Worm (Caenorhabditis elegans) whole organism, L1 larva: Measurements from ENCODE around the gene F42E11.3.

Experiments used
- C04F5.9 ChIP-seq: sonication (generic microtip); optimal IDR thresholded peaks from 2 replicates; lab custom pipeline; 2016; ENCODE audit warnings: missing genetic modification characterization, missing compliant biosample characterization
- C16A3.4 ChIP-seq: fragments of 150-350 bp; optimal IDR thresholded peaks from 2 replicates; lab custom pipeline; 2014; ENCODE audit warnings: missing biosample characterization, missing genetic modification characterization
- F16B12.6 ChIP-seq: fragments of 150-350 bp; optimal IDR thresholded peaks from 2 replicates; lab custom pipeline; 2014; ENCODE audit warnings: missing biosample characterization, missing genetic modification characterization
- alr-1 ChIP-seq: fragments of 200-800 bp; sonication (Bioruptor generic); optimal IDR thresholded peaks from 2 replicates; lab custom pipeline; 2018; ENCODE audit warnings: borderline replicate concordance, mild to moderate bottlenecking, missing genetic modification characterization, missing compliant biosample characterization
- aly-2 ChIP-seq: fragments of 150-350 bp; optimal IDR thresholded peaks from 2 replicates; lab custom pipeline; 2014; ENCODE audit warnings: missing biosample characterization, missing genetic modification characterization
- ama-1 ChIP-seq: fragments of 150-350 bp; optimal IDR thresholded peaks from 2 replicates; lab custom pipeline; 2014
- blmp-1 ChIP-seq: fragments of 150-350 bp; optimal IDR thresholded peaks from 2 replicates; lab custom pipeline; 2014; ENCODE audit warnings: missing biosample characterization, missing genetic modification characterization
- ceh-63 ChIP-seq: fragments of 200-800 bp; sonication (Bioruptor generic); optimal IDR thresholded peaks from 2 replicates; lab custom pipeline; 2018; ENCODE audit warnings: mild to moderate bottlenecking, missing genetic modification characterization, missing compliant biosample characterization
- ceh-90 ChIP-seq: sonication (generic microtip); optimal IDR thresholded peaks from 2 replicates; lab custom pipeline; 2016; ENCODE audit warnings: missing genetic modification characterization, missing compliant biosample characterization
- ces-1 ChIP-seq: fragments of 150-350 bp; optimal IDR thresholded peaks from 2 replicates; lab custom pipeline; 2014; ENCODE audit warnings: missing biosample characterization, missing genetic modification reagents, missing genetic modification characterization
- dpl-1 ChIP-seq, 3 experiments: fragments of 150-350 bp in 2 of 3; sonication (generic microtip) in 1 of 3; optimal IDR thresholded peaks; 2 replicates each; lab custom pipeline; 2014 to 2017; ENCODE audit warnings: missing biosample characterization in 3 of 3, missing genetic modification characterization in 3 of 3, missing genetic modification reagents in 3 of 3
- dsc-1 ChIP-seq: sonication (generic microtip); optimal IDR thresholded peaks from 2 replicates; lab custom pipeline; 2016; ENCODE audit warnings: mild to moderate bottlenecking, missing genetic modification characterization, missing compliant biosample characterization
- egl-13 ChIP-seq: sonication (generic microtip); optimal IDR thresholded peaks from 2 replicates; lab custom pipeline; 2016; ENCODE audit warnings: missing genotype, missing genetic modification reagents, missing genetic modification characterization, missing compliant biosample characterization
- egl-27 ChIP-seq, 2 experiments: fragments of 150-350 bp in 1 of 2; sonication (generic microtip); optimal IDR thresholded peaks; 3 replicates each; lab custom pipeline; 2017 to 2018; ENCODE audit warnings: missing biosample characterization in 2 of 2, missing genetic modification characterization in 2 of 2, missing genetic modification reagents in 2 of 2
- fkh-4 ChIP-seq: sonication (generic microtip); optimal IDR thresholded peaks from 2 replicates; lab custom pipeline; 2016; ENCODE audit warnings: missing compliant biosample characterization, missing genetic modification characterization, borderline replicate concordance
- fkh-8 ChIP-seq: sonication (generic microtip); optimal IDR thresholded peaks from 2 replicates; lab custom pipeline; 2016; ENCODE audit warnings: mild to moderate bottlenecking, missing genetic modification characterization, missing compliant biosample characterization
- fos-1 ChIP-seq: fragments of 150-350 bp; optimal IDR thresholded peaks from 2 replicates; lab custom pipeline; 2014; ENCODE audit warnings: missing biosample characterization, missing genetic modification characterization
- grh-1 ChIP-seq: fragments of 200-800 bp; sonication (Bioruptor generic); IDR thresholded peaks from 2 replicates; pipeline ENCODE4 v1.3.6; 2022; ENCODE audit warnings: missing genetic modification reagents, missing genetic modification characterization, missing compliant biosample characterization
- hlh-17 ChIP-seq: fragments of 200-800 bp; sonication (Bioruptor generic); optimal IDR thresholded peaks from 2 replicates; lab custom pipeline; 2018; ENCODE audit warnings: missing genetic modification characterization, mild to moderate bottlenecking, missing compliant biosample characterization, moderate library complexity, borderline replicate concordance
- hlh-4 ChIP-seq: sonication (generic microtip); optimal IDR thresholded peaks from 2 replicates; lab custom pipeline; 2016; ENCODE audit warnings: mild to moderate bottlenecking, missing genetic modification characterization, missing compliant biosample characterization
- isw-1 ChIP-seq: fragments of 200-800 bp; sonication (Bioruptor generic); IDR thresholded peaks from 2 replicates; pipeline ENCODE4 v1.3.6; 2022; ENCODE audit warnings: missing genetic modification characterization, missing compliant biosample characterization
- jun-1 ChIP-seq: fragments of 150-350 bp; optimal IDR thresholded peaks from 2 replicates; lab custom pipeline; 2014; ENCODE audit warnings: missing biosample characterization, missing genetic modification reagents, missing genetic modification characterization
- lin-14 ChIP-seq: fragments of 200-800 bp; sonication (Bioruptor generic); optimal IDR thresholded peaks from 2 replicates; lab custom pipeline; 2018; ENCODE audit warnings: mild to moderate bottlenecking, missing genetic modification characterization, moderate library complexity, missing compliant biosample characterization
- lin-35 ChIP-seq, 2 experiments: fragments of 150-350 bp; optimal IDR thresholded peaks; 2 replicates each; lab custom pipeline; 2014; ENCODE audit warnings: missing biosample characterization in 2 of 2, missing genetic modification characterization in 2 of 2, missing genetic modification reagents in 2 of 2
- lin-39 ChIP-seq: fragments of 150-350 bp; optimal IDR thresholded peaks from 2 replicates; lab custom pipeline; 2014; ENCODE audit warnings: missing biosample characterization, missing genetic modification reagents, missing genetic modification characterization
- mdl-1 ChIP-seq, 2 experiments: fragments of 150-350 bp; optimal IDR thresholded peaks; 2 replicates each; lab custom pipeline; 2014 to 2017; ENCODE audit warnings: missing biosample characterization in 2 of 2, missing genetic modification characterization in 2 of 2, inconsistent platforms in 1 of 2
- mep-1 ChIP-seq: fragments of 150-350 bp; optimal IDR thresholded peaks from 2 replicates; lab custom pipeline; 2014; ENCODE audit warnings: missing biosample characterization, missing genetic modification characterization
- nhr-11 ChIP-seq: fragments of 150-350 bp; optimal IDR thresholded peaks from 2 replicates; lab custom pipeline; 2014; ENCODE audit warnings: missing biosample characterization, missing genetic modification characterization
- nhr-19 ChIP-seq: fragments of 200-800 bp; sonication (Bioruptor generic); conservative IDR thresholded peaks from 2 replicates; pipeline ENCODE4 v1.3.6; 2022; ENCODE audit warnings: missing genetic modification characterization, missing compliant biosample characterization
- nhr-20 ChIP-seq: sonication (generic microtip); optimal IDR thresholded peaks from 2 replicates; lab custom pipeline; 2016; ENCODE audit warnings: mild to moderate bottlenecking, missing genetic modification characterization, missing compliant biosample characterization
- nhr-237 ChIP-seq: fragments of 150-350 bp; optimal IDR thresholded peaks from 2 replicates; lab custom pipeline; 2014; ENCODE audit warnings: missing biosample characterization, missing genetic modification characterization
- nhr-28 ChIP-seq: fragments of 150-350 bp; optimal IDR thresholded peaks from 2 replicates; lab custom pipeline; 2014; ENCODE audit warnings: missing biosample characterization, missing genetic modification characterization
- nhr-76 ChIP-seq: sonication (generic microtip); optimal IDR thresholded peaks from 2 replicates; lab custom pipeline; 2017; ENCODE audit warnings: missing biosample characterization, missing genetic modification characterization
- nhr-84 ChIP-seq: sonication (generic microtip); optimal IDR thresholded peaks from 2 replicates; lab custom pipeline; 2017; ENCODE audit warnings: missing biosample characterization, missing genetic modification characterization
- nhr-85 ChIP-seq: sonication (generic microtip); peaks from one replicate; lab custom pipeline; 2016; ENCODE audit warnings: missing genetic modification characterization, inconsistent platforms, missing compliant biosample characterization
- nhr-90 ChIP-seq: sonication (generic microtip); optimal IDR thresholded peaks from 2 replicates; lab custom pipeline; 2016; ENCODE audit warnings: mild to moderate bottlenecking, missing genetic modification characterization, missing compliant biosample characterization; ENCODE audit not compliant: poor library complexity
- pqm-1 ChIP-seq: sonication (generic microtip); optimal IDR thresholded peaks from 3 replicates; lab custom pipeline; 2017; ENCODE audit warnings: missing biosample characterization, missing genetic modification characterization
- rnt-1 ChIP-seq: sonication (generic microtip); optimal IDR thresholded peaks from 2 replicates; lab custom pipeline; 2016; ENCODE audit warnings: mild to moderate bottlenecking, missing genetic modification characterization, moderate library complexity, missing compliant biosample characterization
- skn-1 ChIP-seq: fragments of 150-350 bp; optimal IDR thresholded peaks from 2 replicates; lab custom pipeline; 2014; ENCODE audit warnings: missing biosample characterization, missing genetic modification characterization
- snu-23 ChIP-seq: sonication (generic microtip); optimal IDR thresholded peaks from 2 replicates; lab custom pipeline; 2016; ENCODE audit warnings: missing genetic modification characterization, missing compliant biosample characterization
- unc-130 ChIP-seq: fragments of 150-350 bp; optimal IDR thresholded peaks from 2 replicates; lab custom pipeline; 2017; ENCODE audit warnings: missing biosample characterization, missing genetic modification characterization, inconsistent platforms
- unc-86 ChIP-seq: sonication (generic microtip); optimal IDR thresholded peaks from 2 replicates; lab custom pipeline; 2016; ENCODE audit warnings: missing genetic modification characterization, missing compliant biosample characterization
- unc-98 ChIP-seq: fragments of 200-800 bp; sonication (Bioruptor generic); IDR thresholded peaks from 2 replicates; pipeline ENCODE4 v1.3.6; 2022; ENCODE audit warnings: missing genetic modification characterization, missing compliant biosample characterization
- zag-1 ChIP-seq: fragments of 150-350 bp; optimal IDR thresholded peaks from 2 replicates; lab custom pipeline; 2014; ENCODE audit warnings: missing biosample characterization, missing genetic modification characterization
- ztf-11 ChIP-seq, 2 experiments: sonication (generic microtip); optimal IDR thresholded peaks; 2 replicates each; lab custom pipeline; 2016 to 2017; ENCODE audit warnings: missing genetic modification characterization in 2 of 2, missing biosample characterization in 1 of 2, missing compliant biosample characterization in 1 of 2

The F42E11.3 gene

DNA sequence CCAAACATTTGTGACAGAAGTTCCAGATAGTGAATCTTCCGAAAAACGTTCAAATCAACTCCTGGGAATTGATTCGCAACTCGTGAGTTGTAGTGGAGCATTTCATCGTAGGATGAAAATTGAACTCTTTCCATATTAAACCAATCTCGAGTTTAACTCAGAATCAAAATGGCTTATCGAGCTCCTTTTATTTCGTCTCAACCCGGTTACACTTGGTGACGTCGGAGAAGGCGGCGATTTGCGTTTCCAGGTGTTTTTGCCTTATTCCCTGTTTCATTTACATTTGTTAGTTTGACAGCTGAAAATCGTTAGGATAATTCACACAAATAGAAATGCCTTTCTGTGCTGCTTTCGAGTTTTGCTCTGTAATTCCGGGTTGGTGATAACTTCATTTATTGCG, at the start of gene F42E11.3:
F42E11.3 (minus strand) TSS at position 101 of the 400 bp plus-strand sequence.
- TF ChIP-seq hlh-4 (tag; lab: Kevin White, UChicago) (peak; percentile 66), ztf-11 (tag; optimal IDR thresholded peaks at IDR 0.05; lab: Kevin White, UChicago) (no peak), mdl-1 (tag; optimal IDR thresholded peaks at IDR 0.05; lab: Kevin White, UChicago) (no peak), nhr-84 (tag; lab: Kevin White, UChicago) (no peak), dsc-1 (tag; lab: Kevin White, UChicago) (peak; percentile 23), egl-13 (no peak), nhr-237 (no peak), ceh-90 (tag; lab: Kevin White, UChicago) (no peak)
- TF ChIP-seq, all 84 proteins: peak for 2

DNA sequence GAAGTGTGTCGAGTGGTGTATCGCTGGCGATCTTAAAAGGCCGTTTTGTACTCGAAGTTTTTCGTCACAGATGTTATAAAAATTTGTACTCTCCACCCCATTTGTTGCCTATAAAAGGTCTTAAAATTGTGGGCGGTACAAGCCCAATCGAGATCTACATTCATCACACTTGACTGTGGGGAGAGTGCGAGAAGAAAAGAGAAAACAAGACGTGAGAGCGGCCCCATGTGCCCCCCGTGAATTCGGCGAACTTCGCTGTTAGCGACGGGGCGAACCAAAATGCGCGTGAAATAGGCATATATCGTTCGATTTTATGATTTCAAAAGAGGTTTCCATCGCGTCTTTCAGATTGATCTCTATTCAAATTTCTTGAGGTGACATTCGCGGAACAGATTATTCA, 44.6 kb upstream of the F42E11.3 start, which contains the start of gene F46C3.6:
F46C3.6 (minus strand) TSS at position 87 of the 400 bp plus-strand sequence.
- TF ChIP-seq fos-1 (tag; lab: Kevin White, UChicago) (no peak), nhr-19 (no peak), mdl-1 (tag; optimal IDR thresholded peaks at IDR 0.05; lab: Kevin White, UChicago) (no peak), grh-1 (GFP tag; lab: Robert Waterston, UW) (no peak), mep-1 (tag; lab: Kevin White, UChicago) (no peak), jun-1 (tag; lab: Kevin White, UChicago) (no peak), nhr-85 (tag; lab: Kevin White, UChicago) (peak; percentile 87), blmp-1 (tag; lab: Kevin White, UChicago) (peak; percentile 42), lin-14 (GFP tag; lab: Kevin White, UChicago) (peak; percentile 11)

DNA sequence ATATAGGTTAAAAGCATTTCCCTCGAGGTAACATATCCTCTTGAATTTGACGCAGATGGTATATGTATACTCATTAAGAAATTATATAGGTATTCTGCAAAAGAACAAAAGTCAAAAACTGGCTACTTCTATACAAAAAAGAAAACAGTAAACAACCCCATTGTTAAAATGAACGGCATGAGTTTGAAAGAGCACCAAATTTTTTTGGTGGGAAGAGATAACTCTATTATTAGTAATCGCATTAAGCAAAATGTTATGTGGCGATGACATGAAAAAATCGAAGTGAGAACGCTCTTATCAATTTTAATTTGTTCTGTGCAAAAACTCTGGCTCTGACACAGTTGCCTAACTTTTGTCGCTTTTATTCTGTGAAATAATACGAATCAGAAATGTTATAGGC, 43.3 kb upstream of the F42E11.3 start, which contains the start of gene F46C3.2:
F46C3.2 (minus strand) TSS at position 101 of the 400 bp plus-strand sequence.
- TF ChIP-seq unc-98 (GFP tag; lab: Robert Waterston, UW) (no peak), fkh-4 (tag; lab: Kevin White, UChicago) (no peak), hlh-17 (GFP tag; lab: Kevin White, UChicago) (no peak), snu-23 (GFP tag; lab: Kevin White, UChicago) (no peak), aly-2 (no peak), nhr-84 (tag; lab: Kevin White, UChicago) (no peak), egl-27 (tag; optimal IDR thresholded peaks at IDR 0.05; lab: Kevin White, UChicago) (no peak), unc-130 (tag; lab: Kevin White, UChicago) (no peak), isw-1 (GFP tag; lab: Robert Waterston, UW) (no peak), rnt-1 (tag; lab: Kevin White, UChicago) (no peak), egl-13 (no peak), C16A3.4 (tag; lab: Kevin White, UChicago) (no peak)

DNA sequence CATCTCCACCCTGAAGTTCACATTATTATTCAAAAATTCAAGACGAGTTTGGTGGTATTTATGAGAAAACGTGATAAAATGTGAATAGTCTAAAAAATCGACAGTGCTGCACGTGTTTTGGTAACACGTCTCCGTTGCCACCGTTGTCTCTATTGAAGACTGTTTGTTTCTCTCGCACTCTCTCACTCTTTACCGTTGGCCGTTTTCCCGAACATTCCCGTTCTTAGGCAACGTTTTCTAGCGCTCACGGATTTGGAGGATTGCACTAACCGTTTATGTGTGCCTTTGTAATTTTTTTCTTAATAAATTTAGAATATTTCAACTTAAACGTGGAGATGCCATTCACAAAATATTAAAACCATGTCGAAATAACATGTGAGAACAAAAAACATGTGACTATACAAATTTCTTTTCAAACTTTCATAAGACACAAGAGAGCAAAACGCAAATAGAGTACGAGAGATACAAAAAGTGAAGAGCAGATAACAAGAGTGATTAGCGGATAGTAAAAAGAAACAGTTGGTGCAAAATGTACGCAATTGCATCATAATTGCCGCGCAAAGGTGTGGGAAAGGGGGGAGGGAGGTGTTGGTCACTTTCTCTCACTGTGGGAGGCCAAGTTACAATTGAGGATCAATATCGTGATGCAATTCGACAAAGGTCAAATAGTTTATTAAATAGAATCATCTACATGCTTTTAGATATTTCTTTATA, 39.6 kb upstream of the F42E11.3 start, which contains the start of gene pek-1:
pek-1 (minus strand) TSS at position 51 of the 714 bp plus-strand sequence.
- TF ChIP-seq nhr-20 (peak; percentile 78), grh-1 (GFP tag; lab: Robert Waterston, UW) (0 out of 2 replicates have a peak, but pooled peaks have one; percentile 12), nhr-237 (no peak), F16B12.6 (tag; lab: Kevin White, UChicago) (peak; percentile 77), aly-2 (no peak), ceh-63 (GFP tag; lab: Kevin White, UChicago) (no peak), mep-1 (tag; lab: Kevin White, UChicago) (peak; percentile 70), nhr-76 (no peak), lin-35 (GFP tag; optimal IDR thresholded peaks at IDR 0.05; lab: Kevin White, UChicago) (peak; percentile 31 to 43), alr-1 (tag; lab: Kevin White, UChicago) (no peak), nhr-28 (tag; lab: Kevin White, UChicago) (no peak), fkh-8 (no peak), egl-13 (peak; percentile 15), zag-1 (no peak), C04F5.9 (no peak), ces-1 (no peak), unc-86 (tag; lab: Kevin White, UChicago) (no peak), dpl-1 (GFP tag; optimal IDR thresholded peaks at IDR 0.05; lab: Kevin White, UChicago) (peak in 1 of 3 experiments; percentile 47), pqm-1 (tag; lab: Kevin White, UChicago) (no peak), lin-39 (tag; lab: Kevin White, UChicago) (peak; percentile 73), nhr-11 (tag; lab: Kevin White, UChicago) (peak; percentile 18), nhr-90 (tag; lab: Kevin White, UChicago) (peak; percentile 55), skn-1 (tag; lab: Kevin White, UChicago) (peak; percentile 22), ama-1 (lab: Kevin White, UChicago) (no peak), hlh-4 (tag; lab: Kevin White, UChicago) (no peak)
